Fruit fly (Drosophila melanogaster): ENCODE measurements around the gene CG32720.
A peak's percentile ranks its signal among the peaks of the same experiment; 100 is the strongest.

The CG32720 gene

DNA sequence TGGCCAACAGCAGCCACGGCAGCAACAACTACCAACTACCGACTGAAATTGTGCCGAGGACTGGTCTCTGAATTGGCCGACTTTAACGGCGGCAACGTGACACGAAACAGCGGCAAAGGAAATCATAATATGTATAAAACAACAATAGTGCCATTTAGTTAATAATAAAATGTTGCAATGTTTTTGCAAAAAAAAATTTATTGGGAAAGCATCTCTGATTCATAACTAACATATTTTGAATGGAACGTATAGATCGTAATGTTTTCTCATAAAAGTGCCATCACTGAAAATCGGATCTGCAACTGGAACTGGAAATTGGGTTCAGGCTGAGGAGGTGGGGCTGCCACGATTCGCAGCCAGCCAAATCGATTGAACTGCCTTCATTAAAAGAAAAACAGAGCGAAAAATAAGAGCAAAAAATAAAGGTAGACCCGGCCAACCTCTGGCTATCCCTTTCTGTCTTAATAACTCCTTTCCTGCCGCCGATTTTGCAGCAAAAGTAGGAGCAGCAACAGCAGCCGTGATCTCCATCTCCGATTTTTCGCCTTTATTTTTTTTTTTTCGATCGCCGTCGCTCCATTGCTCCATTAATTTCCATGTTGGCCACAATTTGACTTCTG, 10.6 kb downstream of the CG32720 start (continued):
- TF ChIP-seq N (GFP tag; optimal IDR thresholded peaks at IDR 0.05) (no peak), pan (optimal IDR thresholded peaks at IDR 0.05) (no peak), Dfd (GFP tag; optimal IDR thresholded peaks at IDR 0.05) (no peak), Abd-B (GFP tag; optimal IDR thresholded peaks at IDR 0.05) (no peak), dl (GFP tag; optimal IDR thresholded peaks at IDR 0.05; ENCODE audit: insufficient read depth in 1 of 2, partially characterized antibody in 2 of 2) (no peak), woc (GFP tag; optimal IDR thresholded peaks at IDR 0.05) (peak; percentile 81)

DNA sequence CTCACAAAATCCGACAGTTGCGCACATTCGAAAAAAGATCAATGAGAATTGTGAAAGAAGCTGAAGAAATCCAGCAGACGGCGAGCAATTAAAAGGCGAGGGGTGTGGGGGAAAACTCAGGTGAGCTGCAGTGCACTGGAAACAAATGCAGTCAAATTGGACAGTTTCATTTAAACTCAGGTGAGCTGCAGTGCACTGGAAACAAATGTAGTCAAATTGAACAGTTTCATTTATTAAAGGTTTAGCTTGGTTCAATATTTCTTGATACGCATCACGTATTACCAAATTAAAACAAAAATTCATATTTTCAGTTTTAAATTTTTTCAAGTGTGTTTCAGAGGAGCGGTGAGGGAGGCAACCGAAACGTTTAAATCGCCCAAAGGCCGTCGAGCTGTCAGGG, 12.9 kb downstream of the CG32720 start:
- TF ChIP-seq Hr78 (GFP tag; optimal IDR thresholded peaks at IDR 0.05) (no peak), dsf (GFP tag; optimal IDR thresholded peaks at IDR 0.05; ENCODE audit: borderline replicate concordance) (no peak), woc (GFP tag; optimal IDR thresholded peaks at IDR 0.05) (peak; percentile 34), GATAd (GFP tag; optimal IDR thresholded peaks at IDR 0.05) (no peak), h (GFP tag; optimal IDR thresholded peaks at IDR 0.05) (peak; percentile 30), OdsH (GFP tag; optimal IDR thresholded peaks at IDR 0.05) (peak; percentile 3), fru (GFP tag; optimal IDR thresholded peaks at IDR 0.05) (peak; percentile 32), Abd-B (GFP tag; optimal IDR thresholded peaks at IDR 0.05) (no peak), ey (GFP tag; optimal IDR thresholded peaks at IDR 0.05) (peak; percentile 12), rgr (GFP tag; optimal IDR thresholded peaks at IDR 0.05) (peak; percentile 5), tai (GFP tag; optimal IDR thresholded peaks at IDR 0.05) (no peak), HLH106 (tag; optimal IDR thresholded peaks at IDR 0.05) (peak; percentile 15), foxo (GFP tag; optimal IDR thresholded peaks at IDR 0.05) (peak in 1 of 2 experiments; percentile 36)

DNA sequence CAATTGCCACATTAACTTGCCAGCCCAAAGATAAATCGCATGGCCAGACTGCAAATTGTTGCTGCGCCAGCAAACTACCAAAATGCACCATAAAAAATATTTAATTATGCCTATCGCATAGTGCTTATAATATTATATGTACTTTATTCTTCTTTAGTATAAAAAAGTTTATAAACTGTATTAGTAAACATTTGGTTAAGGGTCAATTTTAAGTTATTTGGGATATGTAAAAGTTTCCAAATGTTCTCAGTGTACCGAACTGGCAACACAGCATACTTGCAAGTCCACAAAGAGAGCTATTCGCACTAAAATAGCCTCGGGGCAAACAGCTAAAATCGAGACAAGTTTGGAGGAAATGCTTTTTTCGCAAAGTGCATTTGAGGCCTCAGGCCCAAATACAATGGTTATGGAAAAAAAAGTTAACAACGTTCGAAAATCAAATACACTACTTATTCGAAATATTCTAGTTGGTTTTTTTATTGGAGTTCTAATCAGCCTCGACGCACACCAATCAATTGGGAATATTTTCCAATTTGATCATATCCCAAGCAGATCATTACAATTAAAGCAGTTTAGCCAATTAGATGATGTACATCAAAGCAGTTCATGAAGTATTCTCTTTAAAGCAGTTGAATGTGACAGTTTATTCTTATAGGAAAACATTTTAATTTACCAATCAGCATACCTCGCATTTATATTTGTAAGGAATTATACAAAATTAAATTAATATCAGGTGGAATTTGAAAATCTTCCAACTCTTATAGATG, 15.0 kb downstream of the CG32720 start:
- TF ChIP-seq rgr (GFP tag; optimal IDR thresholded peaks at IDR 0.05) = no peak
- TF ChIP-seq ey (GFP tag; optimal IDR thresholded peaks at IDR 0.05) = no peak
- TF ChIP-seq lola (GFP tag; optimal IDR thresholded peaks at IDR 0.05) = no peak
- no peak for TF ChIP-seq Hr78 (GFP tag; optimal IDR thresholded peaks at IDR 0.05)
- TF ChIP-seq sage (GFP tag; optimal IDR thresholded peaks at IDR 0.05) = no peak
- no peak for TF ChIP-seq Vsx2 (GFP tag; optimal IDR thresholded peaks at IDR 0.05; ENCODE audit: partially characterized antibody)
- TF ChIP-seq h (GFP tag; optimal IDR thresholded peaks at IDR 0.05) = no peak
- no peak for TF ChIP-seq CrebA (GFP tag; optimal IDR thresholded peaks at IDR 0.05; ENCODE audit: borderline replicate concordance)
- TF ChIP-seq brk (GFP tag; optimal IDR thresholded peaks at IDR 0.05) = no peak
- TF ChIP-seq Hr83 (GFP tag; optimal IDR thresholded peaks at IDR 0.05; ENCODE audit: poor library complexity, severe bottlenecking) = no peak
- no peak for TF ChIP-seq N (GFP tag; optimal IDR thresholded peaks at IDR 0.05)
- no peak for TF ChIP-seq CG9705 (GFP tag; optimal IDR thresholded peaks at IDR 0.05)
- TF ChIP-seq dl (GFP tag; optimal IDR thresholded peaks at IDR 0.05; ENCODE audit: insufficient read depth in 1 of 2, partially characterized antibody in 2 of 2) = no peak
- no peak for TF ChIP-seq HLH106 (tag; optimal IDR thresholded peaks at IDR 0.05)
- no peak for TF ChIP-seq Dif (GFP tag; optimal IDR thresholded peaks at IDR 0.05; ENCODE audit: partially characterized antibody)
- TF ChIP-seq sv (GFP tag; optimal IDR thresholded peaks at IDR 0.05) = no peak
- no peak for TF ChIP-seq Jra (GFP tag; optimal IDR thresholded peaks at IDR 0.05)
- no peak for TF ChIP-seq Abd-B (GFP tag; optimal IDR thresholded peaks at IDR 0.05)
- no peak for TF ChIP-seq woc (GFP tag; optimal IDR thresholded peaks at IDR 0.05)
- TF ChIP-seq Rel (GFP tag; optimal IDR thresholded peaks at IDR 0.05) = no peak
- TF ChIP-seq Rel (tag; optimal IDR thresholded peaks at IDR 0.05) = no peak

DNA sequence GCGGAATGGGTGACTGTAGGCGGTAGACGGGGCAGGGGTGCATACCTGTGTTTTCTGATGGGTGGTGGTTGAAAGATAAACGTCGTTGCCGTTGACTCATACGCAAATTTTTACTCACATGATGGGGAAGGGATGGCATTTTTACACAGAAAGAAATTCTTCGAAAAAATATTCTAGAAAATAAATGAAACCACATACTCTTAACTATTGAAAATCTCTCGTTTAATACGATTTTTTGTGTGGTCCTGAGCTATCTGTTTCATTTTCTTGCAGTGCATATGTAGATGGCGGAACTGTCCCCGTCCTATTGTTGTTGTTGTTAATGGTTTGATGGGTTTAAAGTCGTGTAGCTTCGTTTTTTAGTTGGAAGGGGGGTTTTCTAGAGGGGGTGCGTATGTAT, 16.9 kb downstream of the CG32720 start:
- TF ChIP-seq Sp1 (GFP tag; optimal IDR thresholded peaks at IDR 0.05) (peak; percentile 11), Abd-B (GFP tag; optimal IDR thresholded peaks at IDR 0.05) (no peak), foxo (GFP tag; optimal IDR thresholded peaks at IDR 0.05) (peak in 1 of 2 experiments; percentile 42), rgr (GFP tag; optimal IDR thresholded peaks at IDR 0.05) (peak; percentile 48), woc (GFP tag; optimal IDR thresholded peaks at IDR 0.05) (no peak), h (GFP tag; optimal IDR thresholded peaks at IDR 0.05) (peak; percentile 55), psq (GFP tag; optimal IDR thresholded peaks at IDR 0.05) (peak; percentile 28), ey (GFP tag; optimal IDR thresholded peaks at IDR 0.05) (peak; percentile 35), br (GFP tag; optimal IDR thresholded peaks at IDR 0.05) (no peak), sage (GFP tag; optimal IDR thresholded peaks at IDR 0.05) (no peak), OdsH (GFP tag; optimal IDR thresholded peaks at IDR 0.05) (peak; percentile 27), HLH106 (tag; optimal IDR thresholded peaks at IDR 0.05) (peak; percentile 26), fru (GFP tag; optimal IDR thresholded peaks at IDR 0.05) (peak; percentile 32)

All from whole organism, wandering third instar larva.